Worm (Caenorhabditis elegans): ENCODE results near the gene fipr-16.

- no peak for TF ChIP-seq nhr-237 (tag; optimal IDR thresholded peaks at IDR 0.05)
- no peak for TF ChIP-seq nhr-11 (tag; optimal IDR thresholded peaks at IDR 0.05)
- no peak for TF ChIP-seq elt-3 (tag; optimal IDR thresholded peaks at IDR 0.05)
- no peak for TF ChIP-seq mep-1 (tag; optimal IDR thresholded peaks at IDR 0.05)
- no peak for TF ChIP-seq mdl-1 (tag; optimal IDR thresholded peaks at IDR 0.05)
These were observed 18.9 kb upstream of the fipr-16 start, which contains the start of gene C06E1.9 for ce11 chrIII:8609683-8610082.
